Worm (Caenorhabditis elegans) whole organism, L1 larva: ENCODE results near the gene F36F12.3.

Experiments
- C16A3.4 ChIP-seq: fragments of 150-350 bp; optimal IDR thresholded peaks from 2 replicates; lab custom pipeline; 2014; ENCODE audit warnings: missing biosample characterization, missing genetic modification characterization
- C34B4.2 ChIP-seq: sonication (generic microtip); optimal IDR thresholded peaks from 2 replicates; lab custom pipeline; 2017; ENCODE audit warnings: mild to moderate bottlenecking, missing genetic modification characterization, missing compliant biosample characterization
- F16B12.6 ChIP-seq: fragments of 150-350 bp; optimal IDR thresholded peaks from 2 replicates; lab custom pipeline; 2014; ENCODE audit warnings: missing biosample characterization, missing genetic modification characterization
- Y116A8C.19 ChIP-seq: sonication (generic microtip); optimal IDR thresholded peaks from 2 replicates; lab custom pipeline; 2016; ENCODE audit warnings: missing compliant biosample characterization, missing genetic modification characterization, borderline replicate concordance
- aha-1 ChIP-seq: fragments of 150-350 bp; optimal IDR thresholded peaks from 2 replicates; lab custom pipeline; 2014; ENCODE audit warnings: missing biosample characterization, missing genetic modification characterization
- ama-1 ChIP-seq: fragments of 150-350 bp; optimal IDR thresholded peaks from 2 replicates; lab custom pipeline; 2014
- blmp-1 ChIP-seq: fragments of 150-350 bp; optimal IDR thresholded peaks from 2 replicates; lab custom pipeline; 2014; ENCODE audit warnings: missing biosample characterization, missing genetic modification characterization
- ceh-63 ChIP-seq: fragments of 200-800 bp; sonication (Bioruptor generic); optimal IDR thresholded peaks from 2 replicates; lab custom pipeline; 2018; ENCODE audit warnings: mild to moderate bottlenecking, missing genetic modification characterization, missing compliant biosample characterization
- ceh-8 ChIP-seq: fragments of 200-800 bp; sonication (Bioruptor generic); optimal IDR thresholded peaks from 2 replicates; lab custom pipeline; 2018; ENCODE audit warnings: mild to moderate bottlenecking, missing genetic modification characterization, moderate library complexity, missing compliant biosample characterization
- ceh-88 ChIP-seq: fragments of 200-800 bp; sonication (Bioruptor generic); IDR thresholded peaks from 2 replicates; pipeline ENCODE4 v1.3.6; 2022; ENCODE audit warnings: missing genetic modification characterization, missing compliant biosample characterization
- ceh-90 ChIP-seq: sonication (generic microtip); optimal IDR thresholded peaks from 2 replicates; lab custom pipeline; 2016; ENCODE audit warnings: missing genetic modification characterization, missing compliant biosample characterization
- dpl-1 ChIP-seq, 3 experiments: fragments of 150-350 bp in 2 of 3; sonication (generic microtip) in 1 of 3; optimal IDR thresholded peaks; 2 replicates each; lab custom pipeline; 2014 to 2017; ENCODE audit warnings: missing biosample characterization in 3 of 3, missing genetic modification characterization in 3 of 3, missing genetic modification reagents in 3 of 3
- dsc-1 ChIP-seq: sonication (generic microtip); optimal IDR thresholded peaks from 2 replicates; lab custom pipeline; 2016; ENCODE audit warnings: mild to moderate bottlenecking, missing genetic modification characterization, missing compliant biosample characterization
- efl-1 ChIP-seq, 4 experiments: fragments of 150-350 bp; optimal IDR thresholded peaks in 3 of 4; peaks in 1 of 4; 1 replicate in 1 of 4; 2 replicates in 3 of 4; lab custom pipeline; 2014; ENCODE audit warnings: missing biosample characterization in 2 of 4, missing genetic modification characterization in 2 of 4, missing genetic modification reagents in 2 of 4
- efl-3 ChIP-seq: fragments of 200-800 bp; sonication (Bioruptor generic); optimal IDR thresholded peaks from 2 replicates; lab custom pipeline; 2018; ENCODE audit warnings: mild to moderate bottlenecking, missing genetic modification characterization, missing compliant biosample characterization
- egl-13 ChIP-seq: sonication (generic microtip); optimal IDR thresholded peaks from 2 replicates; lab custom pipeline; 2016; ENCODE audit warnings: missing genotype, missing genetic modification reagents, missing genetic modification characterization, missing compliant biosample characterization
- elt-2 ChIP-seq: sonication (generic microtip); optimal IDR thresholded peaks from 2 replicates; lab custom pipeline; 2016; ENCODE audit warnings: missing genetic modification characterization, mild to moderate bottlenecking, inconsistent platforms, missing compliant biosample characterization, missing genetic modification reagents
- elt-3 ChIP-seq, 6 experiments: fragments of 150-350 bp in 1 of 6; sonication (generic microtip); optimal IDR thresholded peaks; 2 replicates each; lab custom pipeline; 2017 to 2018; ENCODE audit warnings: missing biosample characterization in 6 of 6, missing genetic modification characterization in 6 of 6, inconsistent platforms in 1 of 6
- grh-1 ChIP-seq: fragments of 200-800 bp; sonication (Bioruptor generic); IDR thresholded peaks from 2 replicates; pipeline ENCODE4 v1.3.6; 2022; ENCODE audit warnings: missing genetic modification reagents, missing genetic modification characterization, missing compliant biosample characterization
- hlh-4 ChIP-seq: sonication (generic microtip); optimal IDR thresholded peaks from 2 replicates; lab custom pipeline; 2016; ENCODE audit warnings: mild to moderate bottlenecking, missing genetic modification characterization, missing compliant biosample characterization
- irx-1 ChIP-seq: sonication (generic microtip); optimal IDR thresholded peaks from 2 replicates; lab custom pipeline; 2016; ENCODE audit warnings: missing genetic modification characterization, missing compliant biosample characterization
- isw-1 ChIP-seq: fragments of 200-800 bp; sonication (Bioruptor generic); IDR thresholded peaks from 2 replicates; pipeline ENCODE4 v1.3.6; 2022; ENCODE audit warnings: missing genetic modification characterization, missing compliant biosample characterization
- lin-13 ChIP-seq: fragments of 150-350 bp; optimal IDR thresholded peaks from 2 replicates; lab custom pipeline; 2014; ENCODE audit warnings: missing biosample characterization, missing genetic modification reagents, missing genetic modification characterization
- lin-15B ChIP-seq: fragments of 150-350 bp; sonication (generic microtip); optimal IDR thresholded peaks from 3 replicates; lab custom pipeline; 2014; ENCODE audit warnings: missing biosample characterization, missing genetic modification characterization
- lin-35 ChIP-seq, 2 experiments: fragments of 150-350 bp; optimal IDR thresholded peaks; 2 replicates each; lab custom pipeline; 2014; ENCODE audit warnings: missing biosample characterization in 2 of 2, missing genetic modification characterization in 2 of 2, missing genetic modification reagents in 2 of 2
- nhr-11 ChIP-seq: fragments of 150-350 bp; optimal IDR thresholded peaks from 2 replicates; lab custom pipeline; 2014; ENCODE audit warnings: missing biosample characterization, missing genetic modification characterization
- nhr-20 ChIP-seq: sonication (generic microtip); optimal IDR thresholded peaks from 2 replicates; lab custom pipeline; 2016; ENCODE audit warnings: mild to moderate bottlenecking, missing genetic modification characterization, missing compliant biosample characterization
- nhr-237 ChIP-seq: fragments of 150-350 bp; optimal IDR thresholded peaks from 2 replicates; lab custom pipeline; 2014; ENCODE audit warnings: missing biosample characterization, missing genetic modification characterization
- nhr-90 ChIP-seq: sonication (generic microtip); optimal IDR thresholded peaks from 2 replicates; lab custom pipeline; 2016; ENCODE audit warnings: mild to moderate bottlenecking, missing genetic modification characterization, missing compliant biosample characterization; ENCODE audit not compliant: poor library complexity
- pax-3 ChIP-seq: fragments of 200-800 bp; sonication (Bioruptor generic); optimal IDR thresholded peaks from 2 replicates; lab custom pipeline; 2018; ENCODE audit warnings: mild to moderate bottlenecking, missing genetic modification characterization, moderate library complexity, missing compliant biosample characterization
- pqm-1 ChIP-seq: sonication (generic microtip); optimal IDR thresholded peaks from 3 replicates; lab custom pipeline; 2017; ENCODE audit warnings: missing biosample characterization, missing genetic modification characterization
- rnt-1 ChIP-seq: sonication (generic microtip); optimal IDR thresholded peaks from 2 replicates; lab custom pipeline; 2016; ENCODE audit warnings: mild to moderate bottlenecking, missing genetic modification characterization, moderate library complexity, missing compliant biosample characterization
- skn-1 ChIP-seq: fragments of 150-350 bp; optimal IDR thresholded peaks from 2 replicates; lab custom pipeline; 2014; ENCODE audit warnings: missing biosample characterization, missing genetic modification characterization
- sptf-1 ChIP-seq: fragments of 150-350 bp; optimal IDR thresholded peaks from 2 replicates; lab custom pipeline; 2014; ENCODE audit warnings: missing biosample characterization, missing genetic modification characterization
- sup-37 ChIP-seq: fragments of 200-800 bp; sonication (Bioruptor generic); optimal IDR thresholded peaks from 2 replicates; lab custom pipeline; 2018; ENCODE audit warnings: mild to moderate bottlenecking, missing genetic modification characterization, missing compliant biosample characterization
- unc-130 ChIP-seq: fragments of 150-350 bp; optimal IDR thresholded peaks from 2 replicates; lab custom pipeline; 2017; ENCODE audit warnings: missing biosample characterization, missing genetic modification characterization, inconsistent platforms
- unc-86 ChIP-seq: sonication (generic microtip); optimal IDR thresholded peaks from 2 replicates; lab custom pipeline; 2016; ENCODE audit warnings: missing genetic modification characterization, missing compliant biosample characterization
- unc-98 ChIP-seq: fragments of 200-800 bp; sonication (Bioruptor generic); IDR thresholded peaks from 2 replicates; pipeline ENCODE4 v1.3.6; 2022; ENCODE audit warnings: missing genetic modification characterization, missing compliant biosample characterization
- vab-15 ChIP-seq: sonication (generic microtip); optimal IDR thresholded peaks from 2 replicates; lab custom pipeline; 2017; ENCODE audit warnings: missing genotype, mild to moderate bottlenecking, missing genetic modification characterization, missing compliant biosample characterization
- xbp-1 ChIP-seq: sonication (generic microtip); optimal IDR thresholded peaks from 2 replicates; lab custom pipeline; 2016; ENCODE audit warnings: missing genetic modification characterization, missing compliant biosample characterization
- zag-1 ChIP-seq: fragments of 150-350 bp; optimal IDR thresholded peaks from 2 replicates; lab custom pipeline; 2014; ENCODE audit warnings: missing biosample characterization, missing genetic modification characterization

F36F12.3 gene

DNA sequence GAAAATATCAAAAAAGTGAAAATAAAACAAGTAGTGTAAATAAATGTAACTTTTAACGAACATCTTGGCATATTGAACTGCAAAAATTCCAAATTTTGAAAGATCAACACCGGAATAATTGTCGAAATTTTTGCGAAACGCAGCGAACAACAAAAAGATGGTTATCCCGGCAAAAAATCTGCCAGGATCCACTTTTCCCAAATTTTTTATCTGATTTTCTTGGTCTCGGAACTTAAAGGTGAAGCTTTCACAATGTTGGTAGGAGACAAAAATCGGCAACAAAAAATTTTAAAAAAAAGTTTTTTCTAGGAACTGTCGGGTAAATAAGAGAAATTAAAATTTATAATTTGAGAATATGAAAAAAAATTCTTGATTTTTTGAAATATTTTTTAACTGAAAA, 33.0 kb downstream of the F36F12.3 start, which contains the start of gene bgnt-1.2:
Gene bgnt-1.2, minus strand, starts transcription at position 101 of the 400 bp plus-strand sequence.
- TF ChIP-seq dsc-1 (tag; lab: Kevin White, UChicago): no peak
- no peak for TF ChIP-seq elt-2
- TF ChIP-seq blmp-1 (tag; lab: Kevin White, UChicago): no peak
- TF ChIP-seq hlh-4 (tag; lab: Kevin White, UChicago): no peak
- TF ChIP-seq unc-98 (GFP tag; lab: Robert Waterston, UW): no peak
- TF ChIP-seq pax-3 (tag; lab: Kevin White, UChicago): no peak
- no peak for TF ChIP-seq F16B12.6 (tag; lab: Kevin White, UChicago)
- TF ChIP-seq lin-13: no peak
- TF ChIP-seq egl-13 (tag; lab: Kevin White, UChicago): no peak
- TF ChIP-seq ceh-88 (GFP tag; lab: Robert Waterston, UW): no peak
- no peak for TF ChIP-seq lin-15B

ce11 chrV:2119529-2119928, 33.9 kb downstream of the F36F12.3 start, which contains the start of gene F22F7.11:
TSS of gene F22F7.11 (plus strand) at chrV:2119829.
- no peak for TF ChIP-seq elt-2
- TF ChIP-seq isw-1: no peak
- no peak for TF ChIP-seq aha-1
- no peak for TF ChIP-seq nhr-11 (tag; lab: Kevin White, UChicago)
- TF ChIP-seq xbp-1 (tag; lab: Kevin White, UChicago): no peak
- no peak for TF ChIP-seq lin-35 (GFP tag; optimal IDR thresholded peaks at IDR 0.05; lab: Kevin White, UChicago)
- TF ChIP-seq ceh-90 (tag; lab: Kevin White, UChicago): no peak
- TF ChIP-seq C16A3.4 (tag; lab: Kevin White, UChicago): no peak
- TF ChIP-seq skn-1 (tag; lab: Kevin White, UChicago): no peak
- TF ChIP-seq irx-1 (tag; lab: Kevin White, UChicago): no peak
- no peak for TF ChIP-seq pqm-1 (tag; lab: Kevin White, UChicago)
- no peak for TF ChIP-seq nhr-237 (tag; lab: Kevin White, UChicago)
- TF ChIP-seq, all 84 proteins: peak for 0

ce11 chrV:2121910-2122362, 36.3 kb downstream of the F36F12.3 start, which contains the start of gene F22F7.8:
TSS of gene F22F7.8 (minus strand) at chrV:2121960.
- TF ChIP-seq sptf-1 (tag; lab: Kevin White, UChicago) (no peak), C16A3.4 (tag; lab: Kevin White, UChicago) (no peak), lin-15B (no peak), dpl-1 (GFP tag; optimal IDR thresholded peaks at IDR 0.05; lab: Kevin White, UChicago) (no peak), nhr-90 (tag; lab: Kevin White, UChicago) (no peak), C34B4.2 (tag; lab: Kevin White, UChicago) (no peak), ceh-90 (tag; lab: Kevin White, UChicago) (no peak), unc-86 (tag; lab: Kevin White, UChicago) (no peak), efl-3 (GFP tag; lab: Kevin White, UChicago) (no peak)
- TF ChIP-seq, all 84 proteins: peak for 0

- TF ChIP-seq sup-37 (GFP tag; lab: Kevin White, UChicago) (no peak), efl-1 (optimal IDR thresholded peaks at IDR 0.05; lab: Kevin White, UChicago) (peak; percentile 15 to 19), efl-1 (GFP tag; optimal IDR thresholded peaks at IDR 0.05 in 1 of 2; lab: Kevin White, UChicago) (peak in 1 of 2 experiments; percentile 38), Y116A8C.19 (tag; lab: Kevin White, UChicago) (no peak), zag-1 (no peak), dpl-1 (GFP tag; optimal IDR thresholded peaks at IDR 0.05; lab: Kevin White, UChicago) (peak in 1 of 3 experiments; percentile 6), elt-2 (no peak), lin-13 (no peak), vab-15 (no peak), ama-1 (no peak), rnt-1 (tag; lab: Kevin White, UChicago) (peak; percentile 50), grh-1 (GFP tag; lab: Robert Waterston, UW) (no peak), ceh-90 (tag; lab: Kevin White, UChicago) (no peak), pax-3 (tag; lab: Kevin White, UChicago) (no peak), elt-3 (tag; optimal IDR thresholded peaks at IDR 0.05; lab: Kevin White, UChicago) (peak in 1 of 6 experiments; percentile 37), nhr-11 (tag; lab: Kevin White, UChicago) (no peak), ceh-8 (GFP tag; lab: Kevin White, UChicago) (no peak), ceh-88 (GFP tag; lab: Robert Waterston, UW) (no peak), nhr-20 (tag; lab: Kevin White, UChicago) (peak; percentile 68), aha-1 (no peak), lin-35 (GFP tag; optimal IDR thresholded peaks at IDR 0.05; lab: Kevin White, UChicago) (peak in 1 of 2 experiments; percentile 29), unc-130 (tag; lab: Kevin White, UChicago) (no peak), blmp-1 (tag; lab: Kevin White, UChicago) (peak; percentile 9), ceh-63 (no peak)
These were observed 36.9 kb downstream of the F36F12.3 start, which contains the start of gene F22F7.2 for ce11 chrV:2122517-2122916. TSS of gene F22F7.2 (plus strand) at chrV:2122782.
